Fruit fly (Drosophila melanogaster) whole organism, embryonic: ENCODE measurements around the gene CG5254.

ENCODE experiments used
- BEAF-32 ChIP-seq: fragments of 200-800 bp; sonication (Bioruptor generic); optimal IDR thresholded peaks from 3 replicates; lab custom pipeline; 2017; ENCODE audit warnings: missing biosample characterization, missing genetic modification characterization, mild to moderate bottlenecking, moderate library complexity, missing genetic modification reagents
- Blimp-1 ChIP-seq: fragments of 200-800 bp; sonication (Bioruptor generic); optimal IDR thresholded peaks from 3 replicates; lab custom pipeline; 2018; ENCODE audit warnings: missing biosample characterization, missing genetic modification characterization, mild to moderate bottlenecking, moderate library complexity, missing genetic modification reagents
- CG11247 ChIP-seq: fragments of 200-800 bp; sonication (Bioruptor generic); IDR thresholded peaks from 2 replicates; pipeline ENCODE4 v1.3.6; 2022; ENCODE audit warnings: missing biosample characterization, missing genetic modification characterization
- CG13424 ChIP-seq: fragments of 200-800 bp; sonication (Bioruptor generic); optimal IDR thresholded peaks from 2 replicates; lab custom pipeline; 2019; ENCODE audit warnings: missing biosample characterization, mild to moderate bottlenecking, missing genetic modification characterization, moderate library complexity
- CG14014 ChIP-seq: fragments of 200-800 bp; sonication (Bioruptor generic); IDR thresholded peaks from 2 replicates; pipeline ENCODE4 v1.3.6; 2022; ENCODE audit warnings: missing biosample characterization, missing genetic modification characterization
- CG16813 ChIP-seq: fragments of 200-800 bp; sonication (Bioruptor generic); IDR thresholded peaks from 3 replicates; pipeline ENCODE4 v1.3.6; 2022; ENCODE audit warnings: missing biosample characterization, missing genetic modification characterization; ENCODE audit not compliant: partially characterized antibody
- CG2678 ChIP-seq: fragments of 200-800 bp; sonication (Bioruptor generic); optimal IDR thresholded peaks from 3 replicates; lab custom pipeline; 2019; ENCODE audit warnings: missing biosample characterization, mild to moderate bottlenecking, missing genetic modification characterization, moderate library complexity
- CG30403 ChIP-seq: fragments of 200-800 bp; sonication (Bioruptor generic); optimal IDR thresholded peaks from 3 replicates; lab custom pipeline; 2016; ENCODE audit warnings: missing biosample characterization, missing genetic modification characterization
- CG32772 ChIP-seq: fragments of 200-800 bp; sonication (Bioruptor generic); IDR thresholded peaks from 2 replicates; pipeline ENCODE4 v1.3.6; 2022; ENCODE audit warnings: missing biosample characterization, missing genetic modification characterization
- CG34224 ChIP-seq: fragments of 200-800 bp; sonication (Bioruptor generic); IDR thresholded peaks from 3 replicates; pipeline ENCODE4 v1.3.6; 2022; ENCODE audit warnings: missing biosample characterization, missing genetic modification characterization; ENCODE audit not compliant: partially characterized antibody
- CG34422 ChIP-seq: fragments of 200-800 bp; sonication (Bioruptor generic); IDR thresholded peaks from 3 replicates; pipeline ENCODE4 v1.3.6; 2022; ENCODE audit warnings: missing biosample characterization, missing genetic modification characterization
- CG4328 ChIP-seq: fragments of 200-800 bp; sonication (Bioruptor generic); optimal IDR thresholded peaks from 3 replicates; lab custom pipeline; 2017; ENCODE audit warnings: missing biosample characterization, missing genetic modification reagents, missing genetic modification characterization
- CG43689 ChIP-seq: fragments of 200-800 bp; sonication (Bioruptor generic); IDR thresholded peaks from 2 replicates; pipeline ENCODE4 v1.3.6; 2022; ENCODE audit warnings: missing biosample characterization, missing genetic modification characterization
- CG4424 ChIP-seq: fragments of 200-800 bp; sonication (Bioruptor generic); optimal IDR thresholded peaks from 3 replicates; lab custom pipeline; 2016; ENCODE audit warnings: missing biosample characterization, missing genetic modification characterization
- CG6272 ChIP-seq: fragments of 200-800 bp; sonication (Bioruptor generic); IDR thresholded peaks from 2 replicates; pipeline ENCODE4 v1.3.6; 2022; ENCODE audit warnings: missing biosample characterization, missing genetic modification characterization
- CG7839 ChIP-seq: fragments of 200-800 bp; sonication (Bioruptor generic); optimal IDR thresholded peaks from 3 replicates; lab custom pipeline; 2018; ENCODE audit warnings: missing biosample characterization, mild to moderate bottlenecking, missing genetic modification characterization, moderate library complexity
- CG8388 ChIP-seq: fragments of 200-800 bp; sonication (Bioruptor generic); optimal IDR thresholded peaks from 2 replicates; lab custom pipeline; 2019; ENCODE audit warnings: missing biosample characterization, mild to moderate bottlenecking, missing genetic modification characterization, moderate library complexity
- CG9876 ChIP-seq: fragments of 200-800 bp; sonication (Bioruptor generic); optimal IDR thresholded peaks from 2 replicates; lab custom pipeline; 2016; ENCODE audit warnings: missing biosample characterization, missing genetic modification characterization
- CHES-1-like ChIP-seq: fragments of 200-800 bp; sonication (Bioruptor generic); optimal IDR thresholded peaks from 2 replicates; lab custom pipeline; 2016; ENCODE audit warnings: missing biosample characterization, missing genetic modification characterization
- Dll ChIP-seq: fragments of 200-800 bp; sonication (Bioruptor generic); IDR thresholded peaks from 4 replicates; pipeline ENCODE4 v1.3.6; 2022; ENCODE audit warnings: missing biosample characterization, missing genetic modification characterization; ENCODE audit not compliant: partially characterized antibody
- Ets97D ChIP-seq: fragments of 200-800 bp; sonication (Bioruptor generic); optimal IDR thresholded peaks from 3 replicates; lab custom pipeline; 2016; ENCODE audit warnings: missing biosample characterization, missing genetic modification characterization
- Fer3 ChIP-seq: fragments of 200-800 bp; sonication (Bioruptor generic); optimal IDR thresholded peaks from 2 replicates; lab custom pipeline; 2018; ENCODE audit warnings: missing biosample characterization, mild to moderate bottlenecking, missing genetic modification characterization, moderate library complexity
- Hr51 ChIP-seq, 2 experiments: fragments of 200-800 bp; sonication (Bioruptor generic); optimal IDR thresholded peaks; 2 replicates in 1 of 2; 3 replicates in 1 of 2; lab custom pipeline; 2016 to 2018; ENCODE audit warnings: missing biosample characterization in 2 of 2, missing genetic modification characterization in 2 of 2, mild to moderate bottlenecking in 1 of 2, moderate library complexity in 1 of 2
- MESR4 ChIP-seq: fragments of 200-800 bp; sonication (Bioruptor generic); optimal IDR thresholded peaks from 2 replicates; lab custom pipeline; 2018; ENCODE audit warnings: missing biosample characterization, mild to moderate bottlenecking, missing genetic modification characterization, moderate library complexity
- Opbp ChIP-seq: fragments of 200-800 bp; sonication (Bioruptor generic); IDR thresholded peaks from 3 replicates; pipeline ENCODE4 v1.3.6; 2022; ENCODE audit warnings: missing biosample characterization, missing genetic modification characterization; ENCODE audit not compliant: partially characterized antibody
- Rfx ChIP-seq: fragments of 200-800 bp; sonication (Bioruptor generic); IDR thresholded peaks from 2 replicates; pipeline ENCODE4 v1.3.6; 2022; ENCODE audit warnings: missing biosample characterization, missing genetic modification characterization
- Sry-β ChIP-seq: fragments of 200-800 bp; sonication (Bioruptor generic); optimal IDR thresholded peaks from 2 replicates; lab custom pipeline; 2018; ENCODE audit warnings: missing biosample characterization, mild to moderate bottlenecking, missing genetic modification characterization, moderate library complexity
- Sry-δ ChIP-seq: fragments of 200-800 bp; sonication (Bioruptor generic); optimal IDR thresholded peaks from 2 replicates; lab custom pipeline; 2016; ENCODE audit warnings: missing biosample characterization, missing genetic modification characterization
- bbx ChIP-seq: fragments of 200-800 bp; sonication (Bioruptor generic); IDR thresholded peaks from 2 replicates; pipeline ENCODE4 v1.3.6; 2022; ENCODE audit warnings: missing biosample characterization, missing genetic modification characterization; ENCODE audit not compliant: partially characterized antibody
- chinmo ChIP-seq: fragments of 200-800 bp; sonication (Bioruptor generic); IDR thresholded peaks from 4 replicates; pipeline ENCODE4 v1.3.6; 2022; ENCODE audit warnings: missing biosample characterization, missing genetic modification characterization; ENCODE audit not compliant: partially characterized antibody
- corto ChIP-seq: fragments of 200-800 bp; sonication (Bioruptor generic); optimal IDR thresholded peaks from 2 replicates; lab custom pipeline; 2016; ENCODE audit warnings: missing biosample characterization, mild to moderate bottlenecking, missing genetic modification characterization, moderate library complexity
- hbn ChIP-seq: fragments of 200-800 bp; sonication (Bioruptor generic); IDR thresholded peaks from 2 replicates; pipeline ENCODE4 v1.3.6; 2022; ENCODE audit warnings: missing biosample characterization, missing genetic modification characterization; ENCODE audit not compliant: partially characterized antibody
- knrl ChIP-seq: fragments of 200-800 bp; sonication (Bioruptor generic); IDR thresholded peaks from 3 replicates; pipeline ENCODE4 v1.3.6; 2022; ENCODE audit warnings: missing biosample characterization, missing genetic modification characterization; ENCODE audit not compliant: partially characterized antibody
- mld ChIP-seq: fragments of 200-800 bp; sonication (Bioruptor generic); IDR thresholded peaks from 3 replicates; pipeline ENCODE4 v1.3.6; 2022; ENCODE audit warnings: missing biosample characterization, missing genetic modification characterization; ENCODE audit not compliant: partially characterized antibody
- nom ChIP-seq: fragments of 200-800 bp; sonication (Bioruptor generic); optimal IDR thresholded peaks from 2 replicates; lab custom pipeline; 2017; ENCODE audit warnings: missing biosample characterization, missing genetic modification characterization, mild to moderate bottlenecking, moderate library complexity, missing genetic modification reagents
- oc ChIP-seq: fragments of 200-800 bp; sonication (Bioruptor generic); optimal IDR thresholded peaks from 2 replicates; lab custom pipeline; 2018; ENCODE audit warnings: missing biosample characterization, mild to moderate bottlenecking, missing genetic modification characterization, moderate library complexity
- otp ChIP-seq: fragments of 200-800 bp; sonication (Bioruptor generic); IDR thresholded peaks from 3 replicates; pipeline ENCODE4, ENCODE4 v1.3.6; 2022; ENCODE audit warnings: missing biosample characterization, missing genetic modification characterization
- pan ChIP-seq, 4 experiments: fragments of >200 bp in 3 of 4; fragments of 200-800 bp in 1 of 4; sonication (Bioruptor generic) in 1 of 4; optimal IDR thresholded peaks in 3 of 4; IDR thresholded peaks in 1 of 4; 2 replicates each; pipeline versions ENCODE4 v1.3.6 to Lab custom; 2017 to 2022; ENCODE audit warnings: missing biosample characterization in 2 of 4, missing genetic modification characterization in 2 of 4, mixed read lengths in 1 of 4
- pros ChIP-seq: fragments of 200-800 bp; sonication (Bioruptor generic); optimal IDR thresholded peaks from 3 replicates; lab custom pipeline; 2019; ENCODE audit warnings: missing biosample characterization, mild to moderate bottlenecking, missing genetic modification characterization, moderate library complexity
- sna ChIP-seq: fragments of 200-800 bp; sonication (Bioruptor generic); IDR thresholded peaks from 2 replicates; pipeline ENCODE4 v1.3.6; 2022; ENCODE audit warnings: missing biosample characterization, missing genetic modification characterization; ENCODE audit not compliant: partially characterized antibody
- so ChIP-seq: fragments of 200-800 bp; sonication (Bioruptor generic); IDR thresholded peaks from 3 replicates; pipeline ENCODE4 v1.3.6; 2022; ENCODE audit warnings: missing biosample characterization, missing genetic modification characterization
- tna ChIP-seq: fragments of 200-800 bp; sonication (Bioruptor generic); IDR thresholded peaks from 2 replicates; pipeline ENCODE4 v1.3.6; 2022; ENCODE audit warnings: missing biosample characterization, missing genetic modification characterization; ENCODE audit not compliant: partially characterized antibody
- unc-4 ChIP-seq: fragments of 200-800 bp; sonication (Bioruptor generic); IDR thresholded peaks from 2 replicates; pipeline ENCODE4 v1.3.6; 2022; ENCODE audit warnings: missing biosample characterization, missing genetic modification characterization; ENCODE audit not compliant: partially characterized antibody
- zen ChIP-seq: fragments of 200-800 bp; sonication (Bioruptor generic); optimal IDR thresholded peaks from 3 replicates; lab custom pipeline; 2018; ENCODE audit warnings: missing biosample characterization, mild to moderate bottlenecking, missing genetic modification characterization, moderate library complexity
- zen2 ChIP-seq: fragments of 200-800 bp; sonication (Bioruptor generic); IDR thresholded peaks from 3 replicates; pipeline ENCODE4 v1.3.6; 2022; ENCODE audit warnings: missing biosample characterization, missing genetic modification characterization; ENCODE audit not compliant: partially characterized antibody
- zf30C ChIP-seq: fragments of 200-800 bp; sonication (Bioruptor generic); optimal IDR thresholded peaks from 3 replicates; lab custom pipeline; 2018; ENCODE audit warnings: missing biosample characterization, mild to moderate bottlenecking, missing genetic modification characterization

Gene CG5254

DNA sequence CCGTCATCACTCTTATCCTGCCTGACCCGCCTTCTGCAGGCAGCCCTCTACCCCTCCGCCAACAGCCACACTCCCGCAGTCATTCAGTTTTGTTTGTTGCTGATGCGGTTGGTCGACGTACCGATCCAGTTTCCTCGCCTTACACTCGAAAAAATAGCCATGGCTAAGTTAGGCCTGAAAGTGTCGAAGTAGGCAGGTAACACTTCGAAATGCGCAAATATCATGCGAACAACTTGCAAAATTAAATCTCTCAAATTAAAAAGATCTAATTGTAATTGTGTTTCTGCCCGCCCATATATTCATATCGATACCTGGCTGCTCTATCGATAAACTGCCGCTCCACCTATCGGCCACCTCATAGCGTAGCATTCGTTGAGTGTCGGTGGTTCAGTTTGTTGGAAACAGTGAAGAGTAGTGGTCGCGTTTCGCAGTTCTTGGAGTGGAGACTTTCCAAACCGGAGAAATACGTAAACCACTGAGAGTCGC, 19.5 kb downstream of the CG5254 start, which contains the start of gene fz3 (continued):
- TF ChIP-seq pan (optimal IDR thresholded peaks at IDR 0.05; lab: Kevin White, UChicago) (no peak), pan (GFP tag; optimal IDR thresholded peaks at IDR 0.05 in 1 of 2, IDR thresholded peaks at IDR 0.05 in 1 of 2) (peak in 1 of 2 experiments; percentile 22), chinmo (GFP tag; lab: Robert Waterston, UW) (peak; percentile 95), otp (GFP tag; lab: Robert Waterston, UW) (0 out of 3 replicates have a peak, but pooled peaks have one; percentile 22), sna (GFP tag; lab: Robert Waterston, UW) (peak; percentile 87), CHES-1-like (GFP tag; lab: Kevin White, UChicago) (peak; percentile 19), CG16813 (peak; percentile 85), CG13424 (peak; percentile 22), Fer3 (tag; lab: Kevin White, UChicago) (peak; percentile 22), Ets97D (peak; percentile 49), MESR4 (GFP tag; lab: Kevin White, UChicago) (peak; percentile 9), CG8388 (GFP tag; lab: Kevin White, UChicago) (peak; percentile 1), mld (GFP tag; lab: Robert Waterston, UW) (peak; percentile 61; the same call in 2 of the 3 replicates), zen2 (GFP tag; lab: Robert Waterston, UW) (peak; percentile 85), CG34224 (GFP tag; lab: Robert Waterston, UW) (peak; percentile 90), CG4328 (GFP tag; lab: Kevin White, UChicago) (peak; percentile 14), CG11247 (0 out of 2 replicates have a peak, but pooled peaks have one; percentile 16), CG4424 (GFP tag; lab: Kevin White, UChicago) (no peak), zen (tag; lab: Kevin White, UChicago) (peak; percentile 14), CG34422 (GFP tag; lab: Robert Waterston, UW) (0 out of 3 replicates have a peak, but pooled peaks have one; percentile 34), knrl (GFP tag; lab: Robert Waterston, UW) (peak; percentile 81), CG2678 (peak; percentile 13), CG7839 (tag; lab: Kevin White, UChicago) (peak; percentile 21), hbn (peak; percentile 83), corto (peak; percentile 51), Hr51 (GFP tag; optimal IDR thresholded peaks at IDR 0.05; lab: Kevin White, UChicago) (no peak), CG32772 (no peak), CG43689 (GFP tag; lab: Robert Waterston, UW) (no peak), BEAF-32 (GFP tag; lab: Kevin White, UChicago) (peak; percentile 84), pros (GFP tag; lab: Kevin White, UChicago) (no peak), oc (peak; percentile 6), so (GFP tag; lab: Robert Waterston, UW) (0 out of 3 replicates have a peak, but pooled peaks have one; percentile 36), zf30C (GFP tag; lab: Kevin White, UChicago) (peak; percentile 64), nom (GFP tag; lab: Kevin White, UChicago) (peak; percentile 73), tna (GFP tag; lab: Robert Waterston, UW) (peak; percentile 82), CG6272 (GFP tag; lab: Robert Waterston, UW) (no peak), bbx (GFP tag; lab: Robert Waterston, UW) (peak; percentile 94), Sry-β (GFP tag; lab: Kevin White, UChicago) (peak; percentile 9), Opbp (peak; percentile 89), CG14014 (GFP tag; lab: Robert Waterston, UW) (no peak), Blimp-1 (GFP tag; lab: Kevin White, UChicago) (peak; percentile 2), Rfx (GFP tag; lab: Robert Waterston, UW) (peak; percentile 16; the same call in 1 of the 2 replicates), Dll (GFP tag; lab: Robert Waterston, UW) (peak; percentile 91), CG9876 (no peak), Sry-δ (GFP tag; lab: Kevin White, UChicago) (peak; percentile 77), CG30403 (GFP tag; lab: Kevin White, UChicago) (no peak), unc-4 (peak; percentile 88)
